Worm (Caenorhabditis elegans) whole organism, young adult: ENCODE data around the gene agmo-1.

Experiments used
- D2030.7 ChIP-seq: fragments of 200-800 bp; sonication (Bioruptor generic); IDR thresholded peaks from 2 replicates; pipeline ENCODE4 v1.3.6; 2022; ENCODE audit warnings: missing genetic modification reagents, missing genetic modification characterization, missing compliant biosample characterization
- Y53G8AR.9 ChIP-seq: fragments of 200-800 bp; sonication (Bioruptor generic); conservative IDR thresholded peaks from 2 replicates; pipeline ENCODE4 v1.3.6; 2022; ENCODE audit warnings: missing genetic modification reagents, missing genetic modification characterization, missing compliant biosample characterization
- atf-7 ChIP-seq: sonication (generic microtip); optimal IDR thresholded peaks from 2 replicates; lab custom pipeline; 2017; ENCODE audit warnings: mild to moderate bottlenecking, missing genetic modification characterization, missing compliant biosample characterization
- madf-10 ChIP-seq: sonication (generic microtip); optimal IDR thresholded peaks from 2 replicates; lab custom pipeline; 2016; ENCODE audit warnings: mild to moderate bottlenecking, missing genetic modification characterization, missing compliant biosample characterization
- mcd-1 ChIP-seq: fragments of 200-800 bp; sonication (Bioruptor generic); IDR thresholded peaks from 2 replicates; pipeline ENCODE4 v1.3.6; 2022; ENCODE audit warnings: missing genetic modification reagents, missing genetic modification characterization, missing compliant biosample characterization
- snpc-4 ChIP-seq, 5 experiments: fragments of 150-350 bp in 1 of 5; sonication (generic microtip) in 4 of 5; optimal IDR thresholded peaks; 2 replicates each; lab custom pipeline; 2014 to 2018; ENCODE audit warnings: missing genetic modification characterization in 5 of 5, missing biosample characterization in 3 of 5, antibody characterized with exemption in 2 of 5, mild to moderate bottlenecking in 2 of 5, missing compliant biosample characterization in 2 of 5, missing genotype in 2 of 5, moderate library complexity in 2 of 5, missing genetic modification reagents in 1 of 5
- tbx-9 ChIP-seq: sonication (generic microtip); optimal IDR thresholded peaks from 2 replicates; lab custom pipeline; 2016; ENCODE audit warnings: borderline replicate concordance, missing genetic modification characterization, inconsistent platforms, missing compliant biosample characterization
- tlf-1 ChIP-seq: fragments of 200-800 bp; sonication (Bioruptor generic); optimal IDR thresholded peaks from 2 replicates; lab custom pipeline; 2018; ENCODE audit warnings: mild to moderate bottlenecking, missing genetic modification characterization, missing compliant biosample characterization
- unc-62 ChIP-seq: fragments of 150-350 bp; optimal IDR thresholded peaks from 2 replicates; lab custom pipeline; 2014; ENCODE audit warnings: missing biosample characterization, missing genetic modification reagents, missing genetic modification characterization
- ztf-25 ChIP-seq: fragments of 200-800 bp; sonication (Bioruptor generic); IDR thresholded peaks from 2 replicates; pipeline ENCODE4 v1.3.6; 2022; ENCODE audit warnings: missing genetic modification reagents, missing genetic modification characterization, missing compliant biosample characterization

DNA sequence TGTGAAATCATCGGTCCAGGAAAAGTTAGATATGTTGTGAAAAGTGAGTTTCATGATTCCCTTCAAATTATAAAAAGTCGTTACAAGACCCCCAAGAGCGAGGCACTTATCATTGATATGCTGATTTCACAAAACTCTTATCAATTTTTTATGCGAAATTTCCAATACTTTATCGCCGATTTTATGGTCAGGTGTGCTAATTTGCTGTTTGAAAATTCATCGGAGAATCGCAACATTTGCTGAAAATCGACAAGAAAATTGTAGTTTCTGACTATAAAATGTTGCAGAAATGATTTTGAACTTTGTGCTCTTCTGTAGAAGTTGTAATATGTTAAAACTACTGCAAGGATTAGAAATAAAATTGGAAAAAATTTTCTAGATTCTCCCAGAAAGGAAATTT, 33.3 kb upstream of the agmo-1 start:
- no peak for TF ChIP-seq mcd-1 (GFP tag; lab: Robert Waterston, UW)
- no peak for TF ChIP-seq ztf-25 (GFP tag; lab: Robert Waterston, UW)
- no peak for TF ChIP-seq Y53G8AR.9
- TF ChIP-seq unc-62 (GFP tag; lab: Kevin White, UChicago): no peak
- no peak for TF ChIP-seq tlf-1 (GFP tag; lab: Kevin White, UChicago)
- TF ChIP-seq snpc-4 (GFP tag; optimal IDR thresholded peaks at IDR 0.05; lab: Kevin White, UChicago): no peak
- TF ChIP-seq snpc-4 (tag; optimal IDR thresholded peaks at IDR 0.05; lab: Kevin White, UChicago): no peak
- TF ChIP-seq atf-7: no peak
- no peak for TF ChIP-seq tbx-9 (tag; lab: Kevin White, UChicago)
- no peak for TF ChIP-seq madf-10 (tag; lab: Kevin White, UChicago)
- no peak for TF ChIP-seq D2030.7 (GFP tag; lab: Robert Waterston, UW)
